Comparison of ENCODE assay signal across 6 fruit fly cellular contexts in genomic region chrX:18515205-18515921, dm6.
A peak's percentile ranks its signal among the peaks of the same experiment; 100 is the strongest.
TF ChIP-seq lines count a peak whose summit lies in the region.

Gene Bx (plus strand): TSS chrX:18515428.
Gene HisRS (plus strand): TSS chrX:18515428.

- peak; percentile 52 to 73 for TF ChIP-seq CTCF in S2 (optimal IDR thresholded peaks at IDR 0.05; lab: Kevin White, UChicago)
- peak; percentile 80 for TF ChIP-seq CTCF in whole organism, embryonic (GFP tag; optimal IDR thresholded peaks at IDR 0.05; lab: Kevin White, UChicago)

TF ChIP-seq in whole organism, adult, 20 proteins besides CTCF, POLR2A, EP300 and RAD21:
- TF ChIP-seq CG14711 (tag; optimal IDR thresholded peaks at IDR 0.05; lab: Kevin White, UChicago) (no peak), Mnt (GFP tag; optimal IDR thresholded peaks at IDR 0.05; lab: Kevin White, UChicago) (peak; percentile 100), cic (GFP tag; optimal IDR thresholded peaks at IDR 0.05; lab: Kevin White, UChicago) (no peak), tj (GFP tag; optimal IDR thresholded peaks at IDR 0.05; lab: Kevin White, UChicago) (peak; percentile 76), Clk (GFP tag; optimal IDR thresholded peaks at IDR 0.05; lab: Kevin White, UChicago) (no peak), CG7101 (tag; optimal IDR thresholded peaks at IDR 0.05; lab: Kevin White, UChicago) (peak; percentile 2), CG11617 (GFP tag; optimal IDR thresholded peaks at IDR 0.05; lab: Kevin White, UChicago) (no peak)

TF ChIP-seq in whole organism, embryonic, 481 proteins besides CTCF, POLR2A, EP300 and RAD21 (continues in another document):
- TF ChIP-seq Hr3 (GFP tag; optimal IDR thresholded peaks at IDR 0.05; lab: Kevin White, UChicago), result no peak
- TF ChIP-seq CG9437 (GFP tag; optimal IDR thresholded peaks at IDR 0.05; lab: Kevin White, UChicago), result no peak
- no peak for TF ChIP-seq Atf3 (GFP tag; optimal IDR thresholded peaks at IDR 0.05; lab: Kevin White, UChicago)
- no peak for TF ChIP-seq seq (GFP tag; IDR thresholded peaks at IDR 0.05; lab: Robert Waterston, UW)
- TF ChIP-seq Tbp (GFP tag; optimal IDR thresholded peaks at IDR 0.05; lab: Kevin White, UChicago), result no peak
- TF ChIP-seq CG7987 (GFP tag; optimal IDR thresholded peaks at IDR 0.05; lab: Kevin White, UChicago), result no peak
- peak; percentile 1 for TF ChIP-seq CG4617 (GFP tag; optimal IDR thresholded peaks at IDR 0.05; lab: Kevin White, UChicago; ENCODE audit: borderline replicate concordance)
- TF ChIP-seq Atf6 (GFP tag; IDR thresholded peaks at IDR 0.05; lab: Robert Waterston, UW), result no peak
- TF ChIP-seq CG7928 (GFP tag; optimal IDR thresholded peaks at IDR 0.05; lab: Kevin White, UChicago), result no peak
- no peak for TF ChIP-seq CG16815 (GFP tag; optimal IDR thresholded peaks at IDR 0.05; lab: Kevin White, UChicago)
- TF ChIP-seq rib (GFP tag; IDR thresholded peaks at IDR 0.05; lab: Robert Waterston, UW), result peak; percentile 95
- TF ChIP-seq CG2875 (GFP tag; optimal IDR thresholded peaks at IDR 0.05; lab: Kevin White, UChicago), result no peak
- no peak for TF ChIP-seq crc (GFP tag; optimal IDR thresholded peaks at IDR 0.05; lab: Kevin White, UChicago)
- peak; percentile 63 for TF ChIP-seq CG12659 (GFP tag; optimal IDR thresholded peaks at IDR 0.05; lab: Kevin White, UChicago)
- TF ChIP-seq Ets97D (GFP tag; optimal IDR thresholded peaks at IDR 0.05; lab: Kevin White, UChicago), result peak; percentile 64
- TF ChIP-seq CG16863 (GFP tag; optimal IDR thresholded peaks at IDR 0.05; lab: Kevin White, UChicago), result no peak
- peak; percentile 19 for TF ChIP-seq CG8924 (tag; optimal IDR thresholded peaks at IDR 0.05; lab: Kevin White, UChicago)
- no peak for TF ChIP-seq ac (GFP tag; optimal IDR thresholded peaks at IDR 0.05; lab: Kevin White, UChicago)
- TF ChIP-seq ttk (GFP tag; IDR thresholded peaks at IDR 0.05; lab: Robert Waterston, UW), result no peak
- peak; percentile 70 for TF ChIP-seq CG17186 (GFP tag; optimal IDR thresholded peaks at IDR 0.05; lab: Kevin White, UChicago)
- no peak for TF ChIP-seq bsh (GFP tag; optimal IDR thresholded peaks at IDR 0.05; lab: Kevin White, UChicago)
- TF ChIP-seq Gsc (GFP tag; IDR thresholded peaks at IDR 0.05; lab: Robert Waterston, UW), result no peak

TF ChIP-seq in whole organism, prepupa, 60 proteins besides CTCF, POLR2A, EP300 and RAD21:
- TF ChIP-seq Eip78C (GFP tag; lab: Kevin White, UChicago) (peak; percentile 9), Sox102F (GFP tag; optimal IDR thresholded peaks at IDR 0.05; lab: Kevin White, UChicago) (no peak), CG11294 (GFP tag; IDR thresholded peaks at IDR 0.05; lab: Robert Waterston, UW) (no peak), fd85E (GFP tag; optimal IDR thresholded peaks at IDR 0.05; lab: Kevin White, UChicago) (no peak), eg (GFP tag; IDR thresholded peaks at IDR 0.05; lab: Robert Waterston, UW) (peak; percentile 26; the same call in 1 of the 3 replicates), dsx (GFP tag; optimal IDR thresholded peaks at IDR 0.05; lab: Kevin White, UChicago; ENCODE audit: poor library complexity, severe bottlenecking) (no peak), CG6276 (GFP tag; optimal IDR thresholded peaks at IDR 0.05; lab: Kevin White, UChicago) (peak; percentile 2)

TF ChIP-seq in whole organism, pupa, 21 proteins besides CTCF, POLR2A, EP300 and RAD21:
- TF ChIP-seq CG13204 (GFP tag; optimal IDR thresholded peaks at IDR 0.05; lab: Kevin White, UChicago), result no peak
- TF ChIP-seq CG10348 (GFP tag; IDR thresholded peaks at IDR 0.05; lab: Robert Waterston, UW), result no peak
- TF ChIP-seq CG34367 (tag; optimal IDR thresholded peaks at IDR 0.05; lab: Kevin White, UChicago), result no peak
- TF ChIP-seq EcR (GFP tag; optimal IDR thresholded peaks at IDR 0.05; lab: Kevin White, UChicago), result peak; percentile 31
- TF ChIP-seq CG4496 (GFP tag; IDR thresholded peaks at IDR 0.05; lab: Robert Waterston, UW), result peak; percentile 9; the same call in 2 of the 3 replicates

TF ChIP-seq in whole organism, wandering third instar larva, 38 proteins besides CTCF, POLR2A, EP300 and RAD21:
- TF ChIP-seq Myc (optimal IDR thresholded peaks at IDR 0.05; lab: Kevin White, UChicago), result peak; percentile 60
- TF ChIP-seq rgr (GFP tag; optimal IDR thresholded peaks at IDR 0.05; lab: Kevin White, UChicago), result no peak
- no peak for TF ChIP-seq tai (GFP tag; optimal IDR thresholded peaks at IDR 0.05; lab: Kevin White, UChicago)
- no peak for TF ChIP-seq Rel (GFP tag; optimal IDR thresholded peaks at IDR 0.05; lab: Kevin White, UChicago)
- no peak for TF ChIP-seq Rel (tag; optimal IDR thresholded peaks at IDR 0.05; lab: Kevin White, UChicago)
